Fruit fly (Drosophila melanogaster) whole organism: ENCODE data around the gene eIF2Bepsilon.

ENCODE experiments used
- CG8478 ChIP-seq: fragments of >200 bp; optimal IDR thresholded peaks from 2 replicates; lab custom pipeline; 2018; ENCODE audit warnings: inconsistent platforms
- Dll ChIP-seq: fragments of >200 bp; optimal IDR thresholded peaks from 2 replicates; lab custom pipeline; 2017
- EcR ChIP-seq, 2 experiments: fragments of >200 bp; optimal IDR thresholded peaks; 2 replicates each; lab custom pipeline; 2017; ENCODE audit warnings: missing biosample characterization in 2 of 2, missing genetic modification characterization in 2 of 2, missing genetic modification reagents in 2 of 2
- pan ChIP-seq: fragments of >200 bp; optimal IDR thresholded peaks from 2 replicates; lab custom pipeline; 2017
- psq ChIP-seq: fragments of >200 bp; optimal IDR thresholded peaks from 2 replicates; lab custom pipeline; 2017
- usp ChIP-seq: fragments of >200 bp; optimal IDR thresholded peaks from 2 replicates; lab custom pipeline; 2017; ENCODE audit warnings: missing biosample characterization, missing genetic modification characterization, mixed read lengths

eIF2Bepsilon gene

dm6 chrX:1944245-1945114, 21.8 kb upstream of the eIF2Bepsilon start:
- TF ChIP-seq EcR (GFP tag; optimal IDR thresholded peaks at IDR 0.05; lab: Kevin White, UChicago) = peak; percentile 53 to 70
- no peak for TF ChIP-seq CG8478 (lab: Kevin White, UChicago)

- TF ChIP-seq pan (lab: Kevin White, UChicago) (no peak), CG8478 (lab: Kevin White, UChicago) (peak; percentile 2), Dll (lab: Kevin White, UChicago) (peak; percentile 69), EcR (GFP tag; optimal IDR thresholded peaks at IDR 0.05; lab: Kevin White, UChicago) (peak; percentile 89 to 94)
Measured at dm6 chrX:1943337-1944244, 20.9 kb upstream of the eIF2Bepsilon start.

DNA sequence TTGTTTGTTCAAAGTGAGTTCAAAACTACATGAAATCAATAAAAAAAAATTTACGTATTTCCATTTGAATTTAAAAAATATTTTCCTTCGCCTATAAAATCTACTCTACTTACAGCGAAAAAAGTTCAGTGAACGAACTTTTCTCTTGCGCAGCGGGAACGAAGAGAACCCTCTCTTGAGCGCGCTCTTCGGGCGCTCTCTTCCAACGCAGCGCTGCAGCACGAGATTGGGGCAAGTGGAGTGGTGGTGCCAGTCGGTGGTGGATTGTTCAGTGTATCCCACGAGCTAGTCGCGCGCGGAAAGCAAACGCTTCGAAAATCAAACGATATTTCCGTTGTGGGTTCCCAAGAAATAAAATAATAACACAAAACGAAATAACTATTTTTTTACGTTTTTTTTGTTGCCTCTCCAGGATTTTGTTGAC, 19.0 kb upstream of the eIF2Bepsilon start, which contains the start of gene Hr4:
Gene Hr4, plus strand, starts transcription at position 272 of the 424 bp plus-strand sequence.
- no peak for TF ChIP-seq psq (lab: Kevin White, UChicago)
- TF ChIP-seq CG8478 (lab: Kevin White, UChicago) = no peak
- TF ChIP-seq pan (lab: Kevin White, UChicago) = no peak
- no peak for TF ChIP-seq usp (GFP tag; lab: Kevin White, UChicago)
- peak; percentile 53 to 92 for TF ChIP-seq EcR (GFP tag; optimal IDR thresholded peaks at IDR 0.05; lab: Kevin White, UChicago)
- peak; percentile 24 for TF ChIP-seq Dll (lab: Kevin White, UChicago)

DNA sequence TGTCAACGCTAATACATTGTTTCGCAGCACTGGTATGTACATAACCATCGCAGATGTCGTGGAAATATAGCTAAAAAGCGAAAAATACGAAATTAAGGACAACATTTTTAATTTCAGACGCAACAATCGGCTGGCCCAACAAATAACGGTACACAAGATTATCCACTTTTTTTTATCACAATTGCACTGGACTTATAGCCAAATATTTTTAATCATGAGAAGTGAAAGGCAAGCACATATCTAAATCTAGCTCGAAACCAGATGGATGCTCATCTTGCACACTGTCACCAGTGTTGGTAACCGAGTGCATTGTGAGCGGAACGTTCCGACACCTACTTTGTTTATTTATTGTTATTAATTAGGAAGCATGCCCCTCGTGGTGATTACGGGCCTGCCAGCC, 17.3 kb upstream of the eIF2Bepsilon start, which contains the start of the genes CG3857 and CG3587:
Gene CG3857, minus strand, starts transcription at position 21 of the 400 bp plus-strand sequence.
Gene CG3587, plus strand, starts transcription at position 288 of the 400 bp plus-strand sequence.
- TF ChIP-seq CG8478 (lab: Kevin White, UChicago) = no peak
- TF ChIP-seq psq (lab: Kevin White, UChicago) = no peak
- no peak for TF ChIP-seq pan (lab: Kevin White, UChicago)
- TF ChIP-seq Dll (lab: Kevin White, UChicago) = no peak
- no peak for TF ChIP-seq usp (GFP tag; lab: Kevin White, UChicago)
- TF ChIP-seq EcR (GFP tag; optimal IDR thresholded peaks at IDR 0.05; lab: Kevin White, UChicago) = no peak

- TF ChIP-seq CG8478 (lab: Kevin White, UChicago) (no peak), psq (lab: Kevin White, UChicago) (no peak), pan (lab: Kevin White, UChicago) (no peak), Dll (lab: Kevin White, UChicago) (no peak), usp (GFP tag; lab: Kevin White, UChicago) (no peak), EcR (GFP tag; optimal IDR thresholded peaks at IDR 0.05; lab: Kevin White, UChicago) (no peak)
Measured at dm6 chrX:1927473-1928306, 5.0 kb upstream of the eIF2Bepsilon start, which contains the start of gene CG11596. CG11596 (plus strand) TSS chrX:1927683.

DNA sequence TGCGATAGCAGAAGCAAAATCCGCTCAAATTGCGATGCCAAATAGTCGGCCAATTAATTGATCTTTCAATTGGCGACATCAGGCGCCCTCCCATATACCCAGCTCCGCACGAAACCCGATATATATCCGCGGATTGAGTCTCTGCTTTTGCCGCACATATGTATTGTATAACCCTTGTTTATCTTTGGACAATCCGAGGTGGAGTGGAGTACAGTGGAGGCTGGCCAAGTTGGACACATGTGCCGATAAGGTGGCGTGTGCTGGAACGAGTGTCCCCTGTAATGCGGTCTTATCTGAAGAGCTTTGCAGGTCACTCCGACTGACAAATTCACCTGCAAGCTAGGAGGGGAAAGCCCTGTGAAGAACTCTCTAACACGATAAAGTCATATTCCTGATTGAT, 13.1 kb downstream of the eIF2Bepsilon start:
- TF ChIP-seq usp (GFP tag; lab: Kevin White, UChicago) (no peak), EcR (GFP tag; optimal IDR thresholded peaks at IDR 0.05; lab: Kevin White, UChicago) (no peak), pan (lab: Kevin White, UChicago) (no peak), Dll (lab: Kevin White, UChicago) (no peak), psq (lab: Kevin White, UChicago) (no peak), CG8478 (lab: Kevin White, UChicago) (no peak)

- no peak for TF ChIP-seq EcR (GFP tag; optimal IDR thresholded peaks at IDR 0.05; lab: Kevin White, UChicago)
- TF ChIP-seq CG8478 (lab: Kevin White, UChicago) = no peak
- no peak for TF ChIP-seq psq (lab: Kevin White, UChicago)
- no peak for TF ChIP-seq usp (GFP tag; lab: Kevin White, UChicago)
- TF ChIP-seq Dll (lab: Kevin White, UChicago) = no peak
- no peak for TF ChIP-seq pan (lab: Kevin White, UChicago)
Measured at dm6 chrX:1908757-1909156, 13.9 kb downstream of the eIF2Bepsilon start, which contains the start of the genes Edem1 and Rbcn-3B. Edem1 (minus strand) TSS chrX:1908827. Rbcn-3B (plus strand) TSS chrX:1908920.

- TF ChIP-seq EcR (GFP tag; optimal IDR thresholded peaks at IDR 0.05; lab: Kevin White, UChicago) (no peak), CG8478 (lab: Kevin White, UChicago) (no peak), usp (GFP tag; lab: Kevin White, UChicago) (no peak), pan (lab: Kevin White, UChicago) (no peak), psq (lab: Kevin White, UChicago) (no peak), Dll (lab: Kevin White, UChicago) (no peak)
Measured at dm6 chrX:1907727-1908264, 14.9 kb downstream of the eIF2Bepsilon start, which contains the start of gene mip130. mip130 (plus strand) TSS chrX:1908239.

- no peak for TF ChIP-seq psq (lab: Kevin White, UChicago)
Measured at dm6 chrX:1903968-1904367, 18.7 kb downstream of the eIF2Bepsilon start.

- TF ChIP-seq Dll (lab: Kevin White, UChicago) = no peak
- TF ChIP-seq CG8478 (lab: Kevin White, UChicago) = no peak
- TF ChIP-seq pan (lab: Kevin White, UChicago) = no peak
- no peak for TF ChIP-seq psq (lab: Kevin White, UChicago)
- no peak for TF ChIP-seq usp (GFP tag; lab: Kevin White, UChicago)
- TF ChIP-seq EcR (GFP tag; optimal IDR thresholded peaks at IDR 0.05; lab: Kevin White, UChicago) = no peak
Measured at dm6 chrX:1903077-1903476, 19.6 kb downstream of the eIF2Bepsilon start, which contains the start of gene CG32801. CG32801 (minus strand) TSS chrX:1903177.
